Worm (Caenorhabditis elegans): ENCODE results near the gene Y45F10C.4.

The Y45F10C.4 gene

DNA sequence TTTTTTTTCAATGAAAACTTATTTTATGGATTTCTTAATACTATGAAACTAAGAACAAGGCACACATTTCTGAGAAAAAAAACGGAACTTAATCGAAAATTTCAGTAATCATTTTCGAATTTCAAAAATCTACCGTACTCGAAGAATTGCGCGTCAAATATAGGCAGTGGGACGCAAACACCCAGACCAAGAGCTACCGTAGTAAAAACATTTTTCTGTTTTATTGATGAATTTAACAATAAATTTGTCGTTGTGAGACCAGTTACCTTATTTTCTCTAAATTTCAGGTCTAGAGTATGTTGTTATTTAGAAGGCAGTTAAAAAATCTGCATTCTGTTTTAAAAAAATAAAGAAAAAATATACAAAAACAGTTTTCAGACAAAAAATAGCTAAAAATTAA, 23.6 kb upstream of the Y45F10C.4 start:
- TF ChIP-seq blmp-1 (tag; optimal IDR thresholded peaks at IDR 0.05; ENCODE audit: insufficient read depth) (no peak), crh-2 (tag; optimal IDR thresholded peaks at IDR 0.05) (no peak), fos-1 (tag; optimal IDR thresholded peaks at IDR 0.05) (no peak), ztf-11 (tag; optimal IDR thresholded peaks at IDR 0.05) (no peak), lin-13 (GFP tag; optimal IDR thresholded peaks at IDR 0.05) (no peak), F13H6.1 (tag; optimal IDR thresholded peaks at IDR 0.05) (no peak), nhr-237 (tag; optimal IDR thresholded peaks at IDR 0.05) (no peak), unc-55 (GFP tag; optimal IDR thresholded peaks at IDR 0.05) (no peak)

DNA sequence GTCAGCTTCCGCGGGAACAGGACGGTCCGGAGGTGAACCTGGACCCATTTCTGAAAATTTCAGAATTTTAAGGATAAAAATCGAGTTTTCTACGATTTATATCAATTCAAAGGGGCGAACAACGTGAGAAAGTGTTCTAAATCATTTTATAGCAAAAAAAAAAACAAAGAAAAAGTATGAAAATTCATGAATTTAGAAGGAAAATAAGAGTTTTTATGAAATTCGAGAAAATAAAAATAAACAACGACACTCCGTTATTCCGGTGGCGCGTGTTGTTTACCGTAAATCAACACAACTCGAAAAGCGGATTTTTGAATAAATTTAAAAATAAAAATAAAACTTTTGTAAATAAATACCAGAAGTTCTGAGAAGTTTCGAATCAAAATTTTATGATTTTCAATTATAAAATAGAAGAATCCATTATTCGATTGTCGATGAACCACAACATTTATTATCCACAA, 23.0 kb upstream of the Y45F10C.4 start, which contains the start of gene nyn-1:
Gene nyn-1, minus strand, starts transcription at position 51 of the 461 bp plus-strand sequence.
- TF ChIP-seq snpc-4 (tag; optimal IDR thresholded peaks at IDR 0.05) (no peak), R02D3.7 (tag; optimal IDR thresholded peaks at IDR 0.05) (no peak), blmp-1 (tag; optimal IDR thresholded peaks at IDR 0.05; ENCODE audit: insufficient read depth) (no peak), ztf-1 (GFP tag; conservative IDR thresholded peaks at IDR 0.05) (no peak), nhr-25 (tag; optimal IDR thresholded peaks at IDR 0.05) (no peak), lin-11 (tag; optimal IDR thresholded peaks at IDR 0.05) (no peak), sem-4 (tag; optimal IDR thresholded peaks at IDR 0.05) (no peak), fos-1 (tag; optimal IDR thresholded peaks at IDR 0.05) (no peak), nhr-21 (tag; optimal IDR thresholded peaks at IDR 0.05) (no peak), mbf-1 (tag; optimal IDR thresholded peaks at IDR 0.05) (no peak), crh-2 (tag; optimal IDR thresholded peaks at IDR 0.05) (no peak), unc-39 (tag; optimal IDR thresholded peaks at IDR 0.05) (no peak), gmeb-1 (tag; optimal IDR thresholded peaks at IDR 0.05) (no peak)

DNA sequence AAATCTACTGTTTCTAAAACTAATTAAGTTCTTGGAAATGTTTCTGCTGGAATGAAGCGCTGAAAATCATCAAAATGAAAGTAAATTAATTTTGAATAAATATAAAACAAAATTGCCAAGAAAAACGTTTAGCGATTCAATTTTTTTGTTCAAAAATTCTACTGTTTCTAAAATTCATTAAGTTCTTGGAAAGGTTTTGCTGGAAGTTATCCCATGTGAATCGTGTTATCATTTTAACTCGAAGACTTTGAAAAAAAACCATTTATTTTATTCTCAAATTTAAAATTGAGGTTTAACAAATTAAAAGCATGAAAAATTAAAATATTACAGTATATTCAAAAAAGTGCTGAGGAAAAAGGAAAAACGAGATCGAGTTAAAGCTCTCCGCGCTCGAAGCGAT, 20.8 kb upstream of the Y45F10C.4 start:
- TF ChIP-seq nhr-237 (tag; optimal IDR thresholded peaks at IDR 0.05) = no peak
- no peak for TF ChIP-seq crh-2 (tag; optimal IDR thresholded peaks at IDR 0.05)
- no peak for TF ChIP-seq ztf-11 (tag; optimal IDR thresholded peaks at IDR 0.05)
- TF ChIP-seq F13H6.1 (tag; optimal IDR thresholded peaks at IDR 0.05) = no peak
- TF ChIP-seq nhr-12 (tag; optimal IDR thresholded peaks at IDR 0.05) = no peak
- no peak for TF ChIP-seq lsy-2 (tag; optimal IDR thresholded peaks at IDR 0.05)

DNA sequence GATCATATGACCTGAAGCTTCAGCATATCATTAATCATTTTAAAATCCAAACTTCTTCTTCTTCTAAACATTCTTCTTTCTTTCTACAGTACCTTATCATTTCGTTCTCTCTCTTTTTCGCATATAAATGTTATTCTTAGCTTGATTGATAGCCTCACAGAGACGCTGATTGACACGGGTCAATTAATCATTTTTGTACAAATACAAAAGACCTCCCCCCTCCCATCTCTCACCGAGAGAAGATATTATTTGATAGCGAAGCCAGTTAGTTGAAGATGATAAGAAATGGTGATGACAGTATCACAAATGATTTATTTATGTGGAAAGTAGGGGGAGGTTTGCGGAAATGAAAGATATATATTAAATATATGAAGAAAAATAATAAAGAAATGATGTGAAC, 18.7 kb upstream of the Y45F10C.4 start:
- no peak for TF ChIP-seq R02D3.7 (tag; optimal IDR thresholded peaks at IDR 0.05)
- TF ChIP-seq sem-4 (tag; optimal IDR thresholded peaks at IDR 0.05) = no peak
- no peak for TF ChIP-seq nhr-77 (tag; optimal IDR thresholded peaks at IDR 0.05)
- TF ChIP-seq gmeb-1 (tag; optimal IDR thresholded peaks at IDR 0.05) = peak; percentile 47
- TF ChIP-seq ZK546.5 (tag; optimal IDR thresholded peaks at IDR 0.05) = no peak
- no peak for TF ChIP-seq Y55F3AM.14 (GFP tag; optimal IDR thresholded peaks at IDR 0.05)
- TF ChIP-seq lsy-2 (tag; optimal IDR thresholded peaks at IDR 0.05) = peak in 1 of 2 experiments; percentile 68
- no peak for TF ChIP-seq C34F6.9 (tag; optimal IDR thresholded peaks at IDR 0.05)
- TF ChIP-seq elt-1 (tag; optimal IDR thresholded peaks at IDR 0.05) = no peak
- peak; percentile 57 for TF ChIP-seq crh-2 (tag; optimal IDR thresholded peaks at IDR 0.05)
- TF ChIP-seq aly-2 (tag; optimal IDR thresholded peaks at IDR 0.05) = no peak
- TF ChIP-seq unc-62 (GFP tag; optimal IDR thresholded peaks at IDR 0.05) = peak; percentile 86
- no peak for TF ChIP-seq nhr-237 (tag; optimal IDR thresholded peaks at IDR 0.05)
- TF ChIP-seq sma-9 (GFP tag; optimal IDR thresholded peaks at IDR 0.05) = no peak
- no peak for TF ChIP-seq sma-9 (tag; optimal IDR thresholded peaks at IDR 0.05)
- TF ChIP-seq elt-3 (tag; optimal IDR thresholded peaks at IDR 0.05) = no peak
- TF ChIP-seq ama-1 (optimal IDR thresholded peaks at IDR 0.05) = no peak
- TF ChIP-seq nhr-6 (tag; optimal IDR thresholded peaks at IDR 0.05) = no peak
- TF ChIP-seq alr-1 (tag; optimal IDR thresholded peaks at IDR 0.05) = no peak
- TF ChIP-seq ztf-4 (tag; optimal IDR thresholded peaks at IDR 0.05) = no peak
- no peak for TF ChIP-seq zag-1 (tag; optimal IDR thresholded peaks at IDR 0.05)
- no peak for TF ChIP-seq nhr-10 (tag; optimal IDR thresholded peaks at IDR 0.05)
- TF ChIP-seq blmp-1 (tag; optimal IDR thresholded peaks at IDR 0.05; ENCODE audit: insufficient read depth) = peak; percentile 34
- no peak for TF ChIP-seq lin-39 (tag; optimal IDR thresholded peaks at IDR 0.05)
- TF ChIP-seq dmd-4 (tag; optimal IDR thresholded peaks at IDR 0.05) = no peak
- TF ChIP-seq ztf-11 (tag; optimal IDR thresholded peaks at IDR 0.05) = no peak
- peak; percentile 64 for TF ChIP-seq fos-1 (tag; optimal IDR thresholded peaks at IDR 0.05)
- no peak for TF ChIP-seq unc-55 (GFP tag; optimal IDR thresholded peaks at IDR 0.05)
- no peak for TF ChIP-seq skn-1 (tag; optimal IDR thresholded peaks at IDR 0.05)
- TF ChIP-seq ceh-82 (tag; optimal IDR thresholded peaks at IDR 0.05) = no peak
- TF ChIP-seq nhr-25 (tag; optimal IDR thresholded peaks at IDR 0.05) = peak; percentile 89
- peak; percentile 13 for TF ChIP-seq nhr-129 (tag; optimal IDR thresholded peaks at IDR 0.05)
- TF ChIP-seq nhr-21 (tag; optimal IDR thresholded peaks at IDR 0.05) = peak; percentile 91
- TF ChIP-seq egl-27 (tag; optimal IDR thresholded peaks at IDR 0.05) = peak; percentile 60
- no peak for TF ChIP-seq snpc-4 (tag; optimal IDR thresholded peaks at IDR 0.05)
- TF ChIP-seq lin-11 (tag; optimal IDR thresholded peaks at IDR 0.05) = no peak
- TF ChIP-seq F13H6.1 (tag; optimal IDR thresholded peaks at IDR 0.05) = peak; percentile 17
- no peak for TF ChIP-seq ztf-1 (GFP tag; conservative IDR thresholded peaks at IDR 0.05)
- no peak for TF ChIP-seq mdl-1 (tag; optimal IDR thresholded peaks at IDR 0.05)
- no peak for TF ChIP-seq lin-13 (GFP tag; optimal IDR thresholded peaks at IDR 0.05)
- no peak for TF ChIP-seq peb-1 (tag; optimal IDR thresholded peaks at IDR 0.05)
- TF ChIP-seq sma-3 (GFP tag; optimal IDR thresholded peaks at IDR 0.05) = peak; percentile 83
- TF ChIP-seq mbf-1 (tag; optimal IDR thresholded peaks at IDR 0.05) = no peak
- no peak for TF ChIP-seq nhr-12 (tag; optimal IDR thresholded peaks at IDR 0.05)

Data from whole organism, L2 larva.